Fruit fly (Drosophila melanogaster) whole organism, embryonic: ENCODE results near the gene Cbp20.
A peak's percentile ranks its signal among the peaks of the same experiment; 100 is the strongest.

Source experiments
- BEAF-32 ChIP-seq: fragments of 200-800 bp; sonication (Bioruptor generic); optimal IDR thresholded peaks from 3 replicates; lab custom pipeline; 2017; ENCODE audit warnings: missing biosample characterization, missing genetic modification characterization, mild to moderate bottlenecking, moderate library complexity, missing genetic modification reagents
- CG10431 ChIP-seq: fragments of 200-800 bp; sonication (Bioruptor generic); optimal IDR thresholded peaks from 3 replicates; lab custom pipeline; 2018; ENCODE audit warnings: missing biosample characterization, mild to moderate bottlenecking, missing genetic modification characterization
- CG14014 ChIP-seq: fragments of 200-800 bp; sonication (Bioruptor generic); IDR thresholded peaks from 2 replicates; pipeline ENCODE4 v1.3.6; 2022; ENCODE audit warnings: missing biosample characterization, missing genetic modification characterization
- CG15601 ChIP-seq: fragments of 200-800 bp; sonication (Bioruptor generic); optimal IDR thresholded peaks from 3 replicates; lab custom pipeline; 2019; ENCODE audit warnings: missing biosample characterization, mild to moderate bottlenecking, missing genetic modification characterization, moderate library complexity
- CG17186 ChIP-seq: fragments of 200-800 bp; sonication (Bioruptor generic); optimal IDR thresholded peaks from 3 replicates; lab custom pipeline; 2017; ENCODE audit warnings: missing biosample characterization, missing genetic modification reagents, missing genetic modification characterization
- CG17328 ChIP-seq: fragments of 200-800 bp; sonication (Bioruptor generic); IDR thresholded peaks from 2 replicates; pipeline ENCODE4 v1.3.6; 2022; ENCODE audit warnings: missing biosample characterization, missing genetic modification characterization
- CG17568 ChIP-seq: fragments of 200-800 bp; sonication (Bioruptor generic); optimal IDR thresholded peaks from 2 replicates; lab custom pipeline; 2018; ENCODE audit warnings: missing biosample characterization, mild to moderate bottlenecking, missing genetic modification characterization, moderate library complexity
- CG18764 ChIP-seq: fragments of 200-800 bp; sonication (Bioruptor generic); optimal IDR thresholded peaks from 3 replicates; lab custom pipeline; 2016; ENCODE audit warnings: missing biosample characterization, missing genetic modification characterization
- CG4730 ChIP-seq: fragments of 200-800 bp; sonication (Bioruptor generic); IDR thresholded peaks from 2 replicates; pipeline ENCODE4 v1.3.6; 2022; ENCODE audit warnings: missing biosample characterization, missing genetic modification characterization
- CG6765 ChIP-seq: fragments of 200-800 bp; sonication (Bioruptor generic); optimal IDR thresholded peaks from 3 replicates; lab custom pipeline; 2017; ENCODE audit warnings: missing biosample characterization, mild to moderate bottlenecking, missing genetic modification characterization
- CG7271 ChIP-seq: fragments of 200-800 bp; sonication (Bioruptor generic); optimal IDR thresholded peaks from 2 replicates; lab custom pipeline; 2018; ENCODE audit warnings: missing biosample characterization, mild to moderate bottlenecking, missing genetic modification characterization, moderate library complexity
- CG8924 ChIP-seq: fragments of 200-800 bp; optimal IDR thresholded peaks from 3 replicates; lab custom pipeline; 2019; ENCODE audit warnings: missing biosample characterization, mild to moderate bottlenecking, missing genetic modification characterization, moderate library complexity
- CG9797 ChIP-seq: fragments of 200-800 bp; sonication (Bioruptor generic); optimal IDR thresholded peaks from 3 replicates; lab custom pipeline; 2018; ENCODE audit warnings: missing biosample characterization, mild to moderate bottlenecking, missing genetic modification characterization
- D ChIP-seq, 2 experiments: fragments of 200-800 bp in 1 of 2; fragments of >200 bp in 1 of 2; sonication (Bioruptor generic) in 1 of 2; optimal IDR thresholded peaks; 2 replicates in 1 of 2; 3 replicates in 1 of 2; lab custom pipeline; 2017; ENCODE audit warnings: mild to moderate bottlenecking in 1 of 2, missing biosample characterization in 1 of 2, missing genetic modification characterization in 1 of 2, missing genetic modification reagents in 1 of 2
- Dbx ChIP-seq: fragments of 200-800 bp; sonication (Bioruptor generic); IDR thresholded peaks from 3 replicates; pipeline ENCODE4 v1.3.6; 2022; ENCODE audit warnings: missing biosample characterization, missing genetic modification characterization
- Dp ChIP-seq: fragments of 200-800 bp; sonication (Bioruptor generic); optimal IDR thresholded peaks from 2 replicates; lab custom pipeline; 2018; ENCODE audit warnings: missing biosample characterization, mild to moderate bottlenecking, missing genetic modification characterization, moderate library complexity
- Ets65A ChIP-seq: fragments of 200-800 bp; sonication (Bioruptor generic); peaks from one replicate; lab custom pipeline; 2016; ENCODE audit warnings: missing biosample characterization, missing genetic modification characterization
- bsh ChIP-seq, 2 experiments: fragments of 200-800 bp; sonication (Bioruptor generic); optimal IDR thresholded peaks; 2 replicates each; lab custom pipeline; 2017 to 2018; ENCODE audit warnings: mild to moderate bottlenecking in 2 of 2, missing biosample characterization in 2 of 2, missing genetic modification characterization in 2 of 2, moderate library complexity in 1 of 2
- ewg ChIP-seq: fragments of 200-800 bp; sonication (Bioruptor generic); optimal IDR thresholded peaks from 3 replicates; lab custom pipeline; 2017; ENCODE audit warnings: mild to moderate bottlenecking, missing biosample characterization, missing genetic modification reagents, missing genetic modification characterization
- fd64A ChIP-seq: fragments of 200-800 bp; sonication (Bioruptor generic); optimal IDR thresholded peaks from 3 replicates; lab custom pipeline; 2018; ENCODE audit warnings: missing biosample characterization, mild to moderate bottlenecking, missing genetic modification characterization
- fd96Cb ChIP-seq: fragments of 200-800 bp; sonication (Bioruptor generic); optimal IDR thresholded peaks from 2 replicates; lab custom pipeline; 2018; ENCODE audit warnings: missing biosample characterization, mild to moderate bottlenecking, missing genetic modification characterization, moderate library complexity
- gfzf ChIP-seq: fragments of 200-800 bp; sonication (Bioruptor generic); optimal IDR thresholded peaks from 2 replicates; lab custom pipeline; 2016; ENCODE audit warnings: missing biosample characterization, mild to moderate bottlenecking, missing genetic modification characterization, moderate library complexity
- sisA ChIP-seq: fragments of 200-800 bp; sonication (Bioruptor generic); IDR thresholded peaks from 2 replicates; pipeline ENCODE4 v1.3.6; 2022; ENCODE audit warnings: missing biosample characterization, missing genetic modification characterization
- so ChIP-seq: fragments of 200-800 bp; sonication (Bioruptor generic); IDR thresholded peaks from 3 replicates; pipeline ENCODE4 v1.3.6; 2022; ENCODE audit warnings: missing biosample characterization, missing genetic modification characterization
- stwl ChIP-seq: fragments of 200-800 bp; sonication (Bioruptor generic); optimal IDR thresholded peaks from 3 replicates; lab custom pipeline; 2018; ENCODE audit warnings: missing biosample characterization, mild to moderate bottlenecking, missing genetic modification characterization, moderate library complexity
- unpg ChIP-seq: fragments of 200-800 bp; sonication (Bioruptor generic); optimal IDR thresholded peaks from 3 replicates; lab custom pipeline; 2018; ENCODE audit warnings: missing biosample characterization, mild to moderate bottlenecking, missing genetic modification characterization, moderate library complexity

Gene Cbp20

dm6 chr3R:18199885-18200249 is 35.4 kb downstream of the Cbp20 start:
- TF ChIP-seq bsh (GFP tag; optimal IDR thresholded peaks at IDR 0.05; lab: Kevin White, UChicago) (no peak), stwl (tag; lab: Kevin White, UChicago) (peak; percentile 84), CG18764 (GFP tag; lab: Kevin White, UChicago) (no peak), CG4730 (GFP tag; lab: Robert Waterston, UW) (no peak), ewg (GFP tag; lab: Kevin White, UChicago) (peak; percentile 69), CG15601 (tag; lab: Kevin White, UChicago) (peak; percentile 43), CG7271 (tag; lab: Kevin White, UChicago) (no peak), CG9797 (GFP tag; lab: Kevin White, UChicago) (peak; percentile 45), CG17568 (GFP tag; lab: Kevin White, UChicago) (no peak), sisA (GFP tag; lab: Robert Waterston, UW) (no peak), D (optimal IDR thresholded peaks at IDR 0.05; lab: Kevin White, UChicago) (peak; percentile 6), D (GFP tag; optimal IDR thresholded peaks at IDR 0.05; lab: Kevin White, UChicago) (no peak), BEAF-32 (GFP tag; lab: Kevin White, UChicago) (peak; percentile 27), Dp (GFP tag; lab: Kevin White, UChicago) (peak; percentile 60), fd96Cb (tag; lab: Kevin White, UChicago) (no peak), fd64A (no peak), gfzf (GFP tag; lab: Kevin White, UChicago) (peak; percentile 57), CG6765 (GFP tag; lab: Kevin White, UChicago) (no peak), CG14014 (no peak), unpg (GFP tag; lab: Kevin White, UChicago) (no peak), CG8924 (no peak), CG17186 (GFP tag; lab: Kevin White, UChicago) (peak; percentile 37), CG10431 (GFP tag; lab: Kevin White, UChicago) (peak; percentile 100), so (GFP tag; lab: Robert Waterston, UW) (no peak), Dbx (GFP tag; lab: Robert Waterston, UW) (no peak)
- TF ChIP-seq, all 482 proteins: peak for 10

dm6 chr3R:18208479-18208878 is 44.0 kb downstream of the Cbp20 start, which contains the start of gene CG44158:
CG44158 (plus strand) TSS chr3R:18208779.
- TF ChIP-seq Ets65A (GFP tag; lab: Kevin White, UChicago): peak; percentile 59
- no peak for TF ChIP-seq CG17328 (GFP tag; lab: Robert Waterston, UW)
- TF ChIP-seq, all 482 proteins: peak for 1
